Fruit fly (Drosophila melanogaster): ENCODE data around the gene Osi23.

The Osi23 gene

DNA sequence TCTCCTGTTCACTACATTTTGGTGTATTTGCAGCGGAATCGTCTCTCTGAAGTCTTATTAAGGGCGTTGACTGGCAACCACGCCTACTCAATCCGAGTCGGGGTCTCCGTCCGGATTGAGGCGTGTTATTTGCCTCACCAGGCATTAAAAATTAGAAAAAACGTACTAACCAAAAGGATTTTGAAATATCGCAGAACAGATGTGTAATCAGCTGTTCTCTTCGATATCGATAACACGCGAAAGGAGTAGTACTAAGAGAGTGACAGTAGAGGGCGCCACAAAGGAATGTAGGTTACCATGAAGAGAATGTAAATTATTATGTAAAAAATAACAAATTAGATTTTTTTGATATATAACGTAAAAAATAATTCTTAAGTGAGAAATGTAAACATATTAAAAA lies 19.9 kb downstream of the Osi23 start, which contains the start of gene CG15536 (continued):
- TF ChIP-seq Oli (tag; optimal IDR thresholded peaks at IDR 0.05): no peak
- TF ChIP-seq ara (GFP tag; IDR thresholded peaks at IDR 0.05): no peak
- TF ChIP-seq knrl (GFP tag; IDR thresholded peaks at IDR 0.05; ENCODE audit: partially characterized antibody): peak; percentile 47; the same call in 2 of the 3 replicates
- no peak for TF ChIP-seq wdn (GFP tag; IDR thresholded peaks at IDR 0.05)
- TF ChIP-seq btn (GFP tag; optimal IDR thresholded peaks at IDR 0.05): no peak
- peak; percentile 77 for TF ChIP-seq Bgb (GFP tag; IDR thresholded peaks at IDR 0.05; ENCODE audit: partially characterized antibody)
- no peak for TF ChIP-seq CG10565 (GFP tag; optimal IDR thresholded peaks at IDR 0.05)
- TF ChIP-seq E2f2 (GFP tag; IDR thresholded peaks at IDR 0.05): peak; percentile 81
- no peak for TF ChIP-seq CG16863 (GFP tag; optimal IDR thresholded peaks at IDR 0.05)
- TF ChIP-seq CG8944 (GFP tag; optimal IDR thresholded peaks at IDR 0.05): no peak
- no peak for TF ChIP-seq CG4360 (GFP tag; IDR thresholded peaks at IDR 0.05)
- peak; percentile 15; the same call in 2 of the 3 replicates for TF ChIP-seq zen2 (GFP tag; IDR thresholded peaks at IDR 0.05; ENCODE audit: partially characterized antibody)
- peak; percentile 60 for TF ChIP-seq CG2116 (GFP tag; optimal IDR thresholded peaks at IDR 0.05)
- TF ChIP-seq CG2712 (tag; optimal IDR thresholded peaks at IDR 0.05): no peak
- peak; percentile 56 for TF ChIP-seq Scr (GFP tag; IDR thresholded peaks at IDR 0.05; ENCODE audit: partially characterized antibody)
- no peak for TF ChIP-seq CG9876 (GFP tag; optimal IDR thresholded peaks at IDR 0.05)
- TF ChIP-seq sd (tag; optimal IDR thresholded peaks at IDR 0.05): peak; percentile 96
- no peak for TF ChIP-seq chif (GFP tag; optimal IDR thresholded peaks at IDR 0.05)
- peak; percentile 76 for TF ChIP-seq CG34224 (GFP tag; IDR thresholded peaks at IDR 0.05; ENCODE audit: partially characterized antibody)
- TF ChIP-seq HLH4C (GFP tag; IDR thresholded peaks at IDR 0.05; ENCODE audit: partially characterized antibody): peak; percentile 64
- TF ChIP-seq peb (GFP tag; IDR thresholded peaks at IDR 0.05): no peak
- peak; percentile 7 for TF ChIP-seq Xbp1 (GFP tag; optimal IDR thresholded peaks at IDR 0.05)
- no peak for TF ChIP-seq kni (GFP tag; optimal IDR thresholded peaks at IDR 0.05)
- TF ChIP-seq bsh (GFP tag; optimal IDR thresholded peaks at IDR 0.05): no peak
- peak; percentile 71; the same call in 2 of the 4 replicates for TF ChIP-seq chinmo (GFP tag; IDR thresholded peaks at IDR 0.05; ENCODE audit: partially characterized antibody)
- peak; percentile 35 for TF ChIP-seq inv (GFP tag; IDR thresholded peaks at IDR 0.05; ENCODE audit: partially characterized antibody)
- TF ChIP-seq her (GFP tag; optimal IDR thresholded peaks at IDR 0.05): no peak
- TF ChIP-seq Pdp1 (GFP tag; optimal IDR thresholded peaks at IDR 0.05): peak in 1 of 2 experiments; percentile 22
- TF ChIP-seq CG7786 (GFP tag; optimal IDR thresholded peaks at IDR 0.05): no peak
- no peak for TF ChIP-seq Awh (GFP tag; IDR thresholded peaks at IDR 0.05)
- TF ChIP-seq nerfin-2 (GFP tag; IDR thresholded peaks at IDR 0.05; ENCODE audit: partially characterized antibody): peak; percentile 54; the same call in 1 of the 2 replicates
- peak; percentile 49; the same call in 1 of the 2 replicates for TF ChIP-seq tna (GFP tag; IDR thresholded peaks at IDR 0.05; ENCODE audit: partially characterized antibody)
- TF ChIP-seq CrebB (tag; optimal IDR thresholded peaks at IDR 0.05): no peak
- no peak for TF ChIP-seq exex (tag; optimal IDR thresholded peaks at IDR 0.05)
- no peak for TF ChIP-seq CG12391 (tag; optimal IDR thresholded peaks at IDR 0.05)
- no peak for TF ChIP-seq maf-S (GFP tag; optimal IDR thresholded peaks at IDR 0.05)
- TF ChIP-seq cato (GFP tag; optimal IDR thresholded peaks at IDR 0.05; ENCODE audit: borderline replicate concordance): no peak
- TF ChIP-seq CG6765 (GFP tag; optimal IDR thresholded peaks at IDR 0.05): no peak
- TF ChIP-seq tin (GFP tag; optimal IDR thresholded peaks at IDR 0.05): no peak
- TF ChIP-seq B-H2 (GFP tag; optimal IDR thresholded peaks at IDR 0.05): peak; percentile 21
- TF ChIP-seq pfk (GFP tag; optimal IDR thresholded peaks at IDR 0.05): no peak
- TF ChIP-seq CG4617 (GFP tag; optimal IDR thresholded peaks at IDR 0.05; ENCODE audit: borderline replicate concordance): peak; percentile 21
- no peak for TF ChIP-seq slou (GFP tag; optimal IDR thresholded peaks at IDR 0.05)
- TF ChIP-seq CG15073 (GFP tag; optimal IDR thresholded peaks at IDR 0.05): no peak
- TF ChIP-seq HLHmδ (GFP tag; optimal IDR thresholded peaks at IDR 0.05): no peak
- TF ChIP-seq CG17361 (GFP tag; IDR thresholded peaks at IDR 0.05): no peak
- TF ChIP-seq Doc3 (GFP tag; IDR thresholded peaks at IDR 0.05; ENCODE audit: partially characterized antibody): peak; percentile 47; the same call in 2 of the 3 replicates
- TF ChIP-seq crc (GFP tag; optimal IDR thresholded peaks at IDR 0.05): no peak
- TF ChIP-seq so (GFP tag; IDR thresholded peaks at IDR 0.05): no peak

All from whole organism, embryonic.